Fruit fly (Drosophila melanogaster) whole organism, embryonic: ENCODE measurements around the gene GlcAT-P.

ENCODE experiments used
- Abd-B ChIP-seq: fragments of 200-800 bp; sonication (Bioruptor generic); optimal IDR thresholded peaks from 2 replicates; lab custom pipeline; 2018; ENCODE audit warnings: missing biosample characterization, mild to moderate bottlenecking, missing genetic modification characterization, moderate library complexity
- Asciz ChIP-seq: fragments of 200-800 bp; sonication (Bioruptor generic); optimal IDR thresholded peaks from 2 replicates; lab custom pipeline; 2017; ENCODE audit warnings: missing biosample characterization, mild to moderate bottlenecking, missing genetic modification characterization, missing genetic modification reagents
- CG11696 ChIP-seq: fragments of 200-800 bp; sonication (Bioruptor generic); IDR thresholded peaks from 2 replicates; pipeline ENCODE4 v1.3.6; 2022; ENCODE audit warnings: missing biosample characterization, missing genetic modification characterization
- CG1647 ChIP-seq: fragments of 200-800 bp; sonication (Bioruptor generic); optimal IDR thresholded peaks from 3 replicates; lab custom pipeline; 2016; ENCODE audit warnings: missing biosample characterization, missing genetic modification characterization
- CG2678 ChIP-seq: fragments of 200-800 bp; sonication (Bioruptor generic); optimal IDR thresholded peaks from 3 replicates; lab custom pipeline; 2019; ENCODE audit warnings: missing biosample characterization, mild to moderate bottlenecking, missing genetic modification characterization, moderate library complexity
- CG32532 ChIP-seq: fragments of 200-800 bp; sonication (Bioruptor generic); IDR thresholded peaks from 2 replicates; pipeline ENCODE4 v1.3.6; 2022; ENCODE audit warnings: missing biosample characterization, missing genetic modification characterization
- CG34422 ChIP-seq: fragments of 200-800 bp; sonication (Bioruptor generic); IDR thresholded peaks from 3 replicates; pipeline ENCODE4 v1.3.6; 2022; ENCODE audit warnings: missing biosample characterization, missing genetic modification characterization
- CG3726 ChIP-seq: fragments of 200-800 bp; sonication (Bioruptor generic); IDR thresholded peaks from 3 replicates; pipeline ENCODE4, ENCODE4 v1.3.6; 2022; ENCODE audit warnings: missing biosample characterization, missing genetic modification characterization
- CG4282 ChIP-seq: fragments of 200-800 bp; sonication (Bioruptor generic); optimal IDR thresholded peaks from 2 replicates; lab custom pipeline; 2016; ENCODE audit warnings: missing biosample characterization, missing genetic modification characterization
- CG43689 ChIP-seq: fragments of 200-800 bp; sonication (Bioruptor generic); IDR thresholded peaks from 2 replicates; pipeline ENCODE4 v1.3.6; 2022; ENCODE audit warnings: missing biosample characterization, missing genetic modification characterization
- CG4404 ChIP-seq: fragments of 200-800 bp; sonication (Bioruptor generic); IDR thresholded peaks from 2 replicates; pipeline ENCODE4 v1.3.6; 2022; ENCODE audit warnings: missing biosample characterization, missing genetic modification characterization
- CG4707 ChIP-seq: fragments of 200-800 bp; sonication (Bioruptor generic); optimal IDR thresholded peaks from 2 replicates; lab custom pipeline; 2018; ENCODE audit warnings: missing biosample characterization, mild to moderate bottlenecking, missing genetic modification characterization, moderate library complexity
- CG5245 ChIP-seq: fragments of 200-800 bp; sonication (Bioruptor generic); optimal IDR thresholded peaks from 3 replicates; lab custom pipeline; 2016; ENCODE audit warnings: missing biosample characterization, missing genetic modification characterization
- CG6689 ChIP-seq: fragments of 200-800 bp; sonication (Bioruptor generic); IDR thresholded peaks from 2 replicates; pipeline ENCODE4 v1.3.6; 2022; ENCODE audit warnings: missing biosample characterization, missing genetic modification characterization
- CG7786 ChIP-seq: fragments of 200-800 bp; sonication (Bioruptor generic); optimal IDR thresholded peaks from 2 replicates; lab custom pipeline; 2016; ENCODE audit warnings: missing biosample characterization, missing genetic modification characterization
- CG7963 ChIP-seq: fragments of 200-800 bp; sonication (Bioruptor generic); IDR thresholded peaks from 3 replicates; pipeline ENCODE4 v1.3.6; 2022; ENCODE audit warnings: missing biosample characterization, missing genetic modification characterization; ENCODE audit not compliant: partially characterized antibody
- CG8359 ChIP-seq: fragments of 200-800 bp; sonication (Bioruptor generic); optimal IDR thresholded peaks from 2 replicates; lab custom pipeline; 2017; ENCODE audit warnings: missing biosample characterization, mild to moderate bottlenecking, missing genetic modification characterization, borderline replicate concordance
- CG9932 ChIP-seq: fragments of 200-800 bp; sonication (Bioruptor generic); IDR thresholded peaks from 2 replicates; pipeline ENCODE4 v1.3.6; 2022; ENCODE audit warnings: missing biosample characterization, missing genetic modification characterization
- Drgx ChIP-seq: fragments of 200-800 bp; sonication (Bioruptor generic); IDR thresholded peaks from 2 replicates; pipeline ENCODE4 v1.3.6; 2022; ENCODE audit warnings: missing biosample characterization, missing genetic modification characterization
- E2f1 ChIP-seq: fragments of 200-800 bp; sonication (Bioruptor generic); IDR thresholded peaks from 2 replicates; pipeline ENCODE4 v1.3.6; 2022; ENCODE audit warnings: missing biosample characterization, missing genetic modification characterization
- Gsc ChIP-seq: fragments of 200-800 bp; sonication (Bioruptor generic); IDR thresholded peaks from 2 replicates; pipeline ENCODE4 v1.3.6; 2022; ENCODE audit warnings: missing biosample characterization, missing genetic modification characterization
- H2.0 ChIP-seq: fragments of 200-800 bp; sonication (Bioruptor generic); IDR thresholded peaks from 2 replicates; pipeline ENCODE4 v1.3.6; 2022; ENCODE audit warnings: missing biosample characterization, missing genetic modification characterization
- Hmr ChIP-seq: fragments of 200-800 bp; sonication (Bioruptor generic); optimal IDR thresholded peaks from 3 replicates; lab custom pipeline; 2017; ENCODE audit warnings: mild to moderate bottlenecking, missing biosample characterization, missing genetic modification reagents, missing genetic modification characterization
- NFAT ChIP-seq: fragments of 200-800 bp; sonication (Bioruptor generic); IDR thresholded peaks from 2 replicates; pipeline ENCODE4 v1.3.6; 2022; ENCODE audit warnings: missing biosample characterization, missing genetic modification characterization
- Nf-YB ChIP-seq: fragments of 200-800 bp; sonication (Bioruptor generic); optimal IDR thresholded peaks from 3 replicates; lab custom pipeline; 2019; ENCODE audit warnings: missing biosample characterization, mild to moderate bottlenecking, missing genetic modification characterization, moderate library complexity
- Ptx1 ChIP-seq: fragments of 200-800 bp; sonication (Bioruptor generic); IDR thresholded peaks from 2 replicates; pipeline ENCODE4 v1.3.6; 2022; ENCODE audit warnings: missing biosample characterization, missing genetic modification characterization
- Side ChIP-seq: fragments of 200-800 bp; sonication (Bioruptor generic); optimal IDR thresholded peaks from 2 replicates; lab custom pipeline; 2016; ENCODE audit warnings: missing biosample characterization, missing genetic modification characterization
- Taf1 ChIP-seq: fragments of 200-800 bp; sonication (Bioruptor generic); IDR thresholded peaks from 2 replicates; pipeline ENCODE4 v1.3.6; 2022; ENCODE audit warnings: missing biosample characterization, missing genetic modification characterization
- Trl ChIP-seq, 3 experiments: fragments of >200 bp in 2 of 3; fragments of 200-800 bp in 1 of 3; sonication (Bioruptor generic) in 1 of 3; optimal IDR thresholded peaks; 2 replicates in 1 of 3; 3 replicates in 2 of 3; lab custom pipeline; 2016 to 2017; ENCODE audit warnings: missing biosample characterization in 1 of 3, missing genetic modification characterization in 1 of 3
- Xrp1 ChIP-seq: fragments of 200-800 bp; sonication (Bioruptor generic); IDR thresholded peaks from 2 replicates; pipeline ENCODE4 v1.3.6; 2022; ENCODE audit warnings: missing biosample characterization, missing genetic modification characterization
- ase ChIP-seq: fragments of 200-800 bp; sonication (Bioruptor generic); IDR thresholded peaks from 3 replicates; pipeline ENCODE4 v1.3.6; 2022; ENCODE audit warnings: missing biosample characterization, missing genetic modification characterization
- bsh ChIP-seq, 2 experiments: fragments of 200-800 bp; sonication (Bioruptor generic); optimal IDR thresholded peaks; 2 replicates each; lab custom pipeline; 2017 to 2018; ENCODE audit warnings: mild to moderate bottlenecking in 2 of 2, missing biosample characterization in 2 of 2, missing genetic modification characterization in 2 of 2, moderate library complexity in 1 of 2
- dimm ChIP-seq: fragments of 200-800 bp; sonication (Bioruptor generic); IDR thresholded peaks from 2 replicates; pipeline ENCODE4 v1.3.6; 2022; ENCODE audit warnings: missing biosample characterization, missing genetic modification characterization
- dmrt11E ChIP-seq: fragments of 200-800 bp; sonication (Bioruptor generic); optimal IDR thresholded peaks from 3 replicates; lab custom pipeline; 2018; ENCODE audit warnings: missing biosample characterization, mild to moderate bottlenecking, missing genetic modification characterization, moderate library complexity
- ewg ChIP-seq: fragments of 200-800 bp; sonication (Bioruptor generic); optimal IDR thresholded peaks from 3 replicates; lab custom pipeline; 2017; ENCODE audit warnings: mild to moderate bottlenecking, missing biosample characterization, missing genetic modification reagents, missing genetic modification characterization
- eyg ChIP-seq: fragments of 200-800 bp; sonication (Bioruptor generic); optimal IDR thresholded peaks from 3 replicates; lab custom pipeline; 2016; ENCODE audit warnings: missing biosample characterization, missing genetic modification characterization
- her ChIP-seq: fragments of 200-800 bp; sonication (Bioruptor generic); optimal IDR thresholded peaks from 2 replicates; lab custom pipeline; 2016; ENCODE audit warnings: missing biosample characterization, missing genetic modification characterization
- hkb ChIP-seq, 2 experiments: fragments of 200-800 bp in 1 of 2; fragments of >200 bp in 1 of 2; sonication (Bioruptor generic) in 1 of 2; IDR thresholded peaks in 1 of 2; optimal IDR thresholded peaks in 1 of 2; 2 replicates each; pipeline versions ENCODE4 v1.3.6 to Lab custom; 2017 to 2022; ENCODE audit warnings: missing biosample characterization in 1 of 2, missing genetic modification characterization in 1 of 2
- lmd ChIP-seq: fragments of 200-800 bp; sonication (Bioruptor generic); IDR thresholded peaks from 2 replicates; pipeline ENCODE4 v1.3.6; 2022; ENCODE audit warnings: missing biosample characterization, missing genetic modification characterization
- mld ChIP-seq: fragments of 200-800 bp; sonication (Bioruptor generic); IDR thresholded peaks from 3 replicates; pipeline ENCODE4 v1.3.6; 2022; ENCODE audit warnings: missing biosample characterization, missing genetic modification characterization; ENCODE audit not compliant: partially characterized antibody
- phol ChIP-seq: fragments of 200-800 bp; sonication (Bioruptor generic); optimal IDR thresholded peaks from 3 replicates; lab custom pipeline; 2018; ENCODE audit warnings: missing biosample characterization, mild to moderate bottlenecking, missing genetic modification characterization, moderate library complexity
- schlank ChIP-seq: fragments of 200-800 bp; sonication (Bioruptor generic); optimal IDR thresholded peaks from 2 replicates; lab custom pipeline; 2018; ENCODE audit warnings: missing biosample characterization, mild to moderate bottlenecking, missing genetic modification characterization
- shn ChIP-seq: fragments of 200-800 bp; sonication (Bioruptor generic); optimal IDR thresholded peaks from 3 replicates; lab custom pipeline; 2016; ENCODE audit warnings: missing biosample characterization, missing genetic modification characterization
- sim ChIP-seq: fragments of 200-800 bp; sonication (Bioruptor generic); IDR thresholded peaks from 2 replicates; pipeline ENCODE4 v1.3.6; 2022; ENCODE audit warnings: missing biosample characterization, missing genetic modification characterization
- sisA ChIP-seq: fragments of 200-800 bp; sonication (Bioruptor generic); IDR thresholded peaks from 2 replicates; pipeline ENCODE4 v1.3.6; 2022; ENCODE audit warnings: missing biosample characterization, missing genetic modification characterization
- slou ChIP-seq: fragments of 200-800 bp; sonication (Bioruptor generic); optimal IDR thresholded peaks from 3 replicates; lab custom pipeline; 2016; ENCODE audit warnings: missing biosample characterization, missing genetic modification characterization
- tin ChIP-seq: fragments of 200-800 bp; sonication (Bioruptor generic); optimal IDR thresholded peaks from 3 replicates; lab custom pipeline; 2016; ENCODE audit warnings: missing biosample characterization, missing genetic modification characterization
- tna ChIP-seq: fragments of 200-800 bp; sonication (Bioruptor generic); IDR thresholded peaks from 2 replicates; pipeline ENCODE4 v1.3.6; 2022; ENCODE audit warnings: missing biosample characterization, missing genetic modification characterization; ENCODE audit not compliant: partially characterized antibody
- vvl ChIP-seq: fragments of 200-800 bp; sonication (Bioruptor generic); IDR thresholded peaks from 2 replicates; pipeline ENCODE4 v1.3.6; 2022; ENCODE audit warnings: missing biosample characterization, missing genetic modification characterization
- zfh1 ChIP-seq: fragments of 200-800 bp; sonication (Bioruptor generic); IDR thresholded peaks from 3 replicates; pipeline ENCODE4 v1.3.6; 2022; ENCODE audit warnings: missing biosample characterization, missing genetic modification characterization

GlcAT-P gene

dm6 chr3L:11173049-11173564, 24.2 kb downstream of the GlcAT-P start, which contains the start of gene CG14142 (continued):
- TF ChIP-seq CG6689 (no peak), CG4282 (no peak), sisA (no peak), Nf-YB (no peak), Side (GFP tag; lab: Kevin White, UChicago) (no peak), CG9932 (GFP tag; lab: Robert Waterston, UW) (no peak), zfh1 (GFP tag; lab: Robert Waterston, UW) (peak; percentile 58; the same call in 1 of the 3 replicates), hkb (optimal IDR thresholded peaks at IDR 0.05; lab: Kevin White, UChicago) (no peak), hkb (GFP tag; IDR thresholded peaks at IDR 0.05; lab: Robert Waterston, UW) (0 out of 2 replicates have a peak, but pooled peaks have one; percentile 16), shn (no peak), lmd (GFP tag; lab: Robert Waterston, UW) (peak; percentile 15; the same call in 1 of the 2 replicates), CG11696 (GFP tag; lab: Robert Waterston, UW) (no peak), vvl (GFP tag; lab: Robert Waterston, UW) (0 out of 2 replicates have a peak, but pooled peaks have one; percentile 16), dmrt11E (tag; lab: Kevin White, UChicago) (peak; percentile 8), Asciz (GFP tag; lab: Kevin White, UChicago) (no peak), slou (GFP tag; lab: Kevin White, UChicago) (no peak), sim (GFP tag; lab: Robert Waterston, UW) (no peak), Hmr (GFP tag; lab: Kevin White, UChicago) (no peak), Trl (optimal IDR thresholded peaks at IDR 0.05; lab: Kevin White, UChicago) (no peak), Trl (GFP tag; optimal IDR thresholded peaks at IDR 0.05; lab: Kevin White, UChicago) (no peak), her (no peak), Gsc (GFP tag; lab: Robert Waterston, UW) (no peak), bsh (GFP tag; optimal IDR thresholded peaks at IDR 0.05; lab: Kevin White, UChicago) (peak in 1 of 2 experiments; percentile 32), Ptx1 (GFP tag; lab: Robert Waterston, UW) (no peak), CG5245 (no peak), phol (no peak), Xrp1 (GFP tag; lab: Robert Waterston, UW) (0 out of 2 replicates have a peak, but pooled peaks have one; percentile 10), CG4707 (GFP tag; lab: Kevin White, UChicago) (peak; percentile 16), Drgx (peak; percentile 17; the same call in 1 of the 2 replicates), schlank (tag; lab: Kevin White, UChicago) (no peak), NFAT (no peak), E2f1 (GFP tag; lab: Robert Waterston, UW) (0 out of 2 replicates have a peak, but pooled peaks have one; percentile 12), CG43689 (GFP tag; lab: Robert Waterston, UW) (no peak), H2.0 (GFP tag; lab: Robert Waterston, UW) (no peak), tna (GFP tag; lab: Robert Waterston, UW) (no peak), eyg (no peak), CG2678 (tag; lab: Kevin White, UChicago) (no peak), Taf1 (GFP tag; lab: Robert Waterston, UW) (no peak), CG4404 (no peak), tin (no peak), CG3726 (no peak), CG34422 (GFP tag; lab: Robert Waterston, UW) (0 out of 3 replicates have a peak, but pooled peaks have one; percentile 35), ase (GFP tag; lab: Robert Waterston, UW) (no peak), CG7963 (GFP tag; lab: Robert Waterston, UW) (no peak), CG32532 (GFP tag; lab: Robert Waterston, UW) (no peak), ewg (GFP tag; lab: Kevin White, UChicago) (no peak), mld (GFP tag; lab: Robert Waterston, UW) (no peak), dimm (no peak), CG1647 (GFP tag; lab: Kevin White, UChicago) (no peak), Abd-B (GFP tag; lab: Kevin White, UChicago) (no peak), CG8359 (no peak), CG7786 (no peak)
